Fruit fly (Drosophila melanogaster): Measurements from ENCODE around the gene Phf7.

Phf7 gene

DNA sequence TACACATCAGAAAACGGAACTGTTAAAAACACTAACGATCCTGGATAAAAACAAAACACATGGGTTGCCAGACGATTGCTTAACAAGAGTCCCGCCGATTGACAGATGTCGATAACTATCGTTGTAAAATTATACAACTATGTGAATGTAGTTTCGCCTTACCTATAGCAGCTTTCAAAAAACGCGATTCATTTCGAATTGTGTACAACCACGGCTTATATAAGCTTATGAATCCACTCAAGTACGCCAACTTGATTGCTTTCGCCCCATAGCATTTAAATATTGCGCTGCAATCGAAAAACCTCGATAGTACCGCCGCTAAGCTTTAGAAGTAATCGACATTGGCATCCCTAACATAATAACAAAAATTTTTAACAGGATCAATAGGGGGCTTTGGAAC, 4.3 kb upstream of the Phf7 start, which contains the start of the genes CG9581 and CG9578 (continued):
- peak; percentile 44 for TF ChIP-seq stwl (tag; optimal IDR thresholded peaks at IDR 0.05)
- peak; percentile 10 for TF ChIP-seq CG17186 (GFP tag; optimal IDR thresholded peaks at IDR 0.05)
- TF ChIP-seq CG6689 (GFP tag; IDR thresholded peaks at IDR 0.05), result no peak
- TF ChIP-seq CG17361 (GFP tag; IDR thresholded peaks at IDR 0.05), result 0 out of 3 replicates have a peak, but pooled peaks have one; percentile 9
- peak; percentile 67 for TF ChIP-seq hbn (GFP tag; IDR thresholded peaks at IDR 0.05; ENCODE audit: partially characterized antibody)
- TF ChIP-seq Dbx (GFP tag; IDR thresholded peaks at IDR 0.05), result no peak
- no peak for TF ChIP-seq TFAM (GFP tag; optimal IDR thresholded peaks at IDR 0.05)
- TF ChIP-seq CG11456 (GFP tag; IDR thresholded peaks at IDR 0.05), result no peak
- no peak for TF ChIP-seq chn (GFP tag; optimal IDR thresholded peaks at IDR 0.05)
- no peak for TF ChIP-seq Oli (tag; optimal IDR thresholded peaks at IDR 0.05)
- 0 out of 2 replicates have a peak, but pooled peaks have one; percentile 28 for TF ChIP-seq CG3847 (GFP tag; IDR thresholded peaks at IDR 0.05)
- no peak for TF ChIP-seq CG7372 (GFP tag; IDR thresholded peaks at IDR 0.05)
- TF ChIP-seq CG1603 (tag; optimal IDR thresholded peaks at IDR 0.05), result peak; percentile 63
- TF ChIP-seq prd (optimal IDR thresholded peaks at IDR 0.05), result no peak
- TF ChIP-seq prd (GFP tag; IDR thresholded peaks at IDR 0.05), result no peak
- TF ChIP-seq org-1 (GFP tag; optimal IDR thresholded peaks at IDR 0.05), result no peak
- TF ChIP-seq gcm (GFP tag; optimal IDR thresholded peaks at IDR 0.05), result no peak
- TF ChIP-seq mld (GFP tag; IDR thresholded peaks at IDR 0.05; ENCODE audit: partially characterized antibody), result no peak; the same call in 2 of the 3 replicates
- no peak for TF ChIP-seq CG3726 (GFP tag; IDR thresholded peaks at IDR 0.05)
- peak; percentile 48 for TF ChIP-seq bbx (GFP tag; IDR thresholded peaks at IDR 0.05; ENCODE audit: partially characterized antibody)
- no peak for TF ChIP-seq CG8924 (tag; optimal IDR thresholded peaks at IDR 0.05)
- TF ChIP-seq crc (GFP tag; optimal IDR thresholded peaks at IDR 0.05), result no peak
- no peak for TF ChIP-seq CG18011 (GFP tag; optimal IDR thresholded peaks at IDR 0.05)
- no peak for TF ChIP-seq CG9437 (GFP tag; optimal IDR thresholded peaks at IDR 0.05)
- TF ChIP-seq CG15514 (GFP tag; optimal IDR thresholded peaks at IDR 0.05), result peak; percentile 5
- TF ChIP-seq en (GFP tag; optimal IDR thresholded peaks at IDR 0.05), result no peak
- TF ChIP-seq CG18262 (tag; optimal IDR thresholded peaks at IDR 0.05), result no peak
- TF ChIP-seq hkb (optimal IDR thresholded peaks at IDR 0.05), result no peak
- TF ChIP-seq hkb (GFP tag; IDR thresholded peaks at IDR 0.05), result no peak
- peak; percentile 68 for TF ChIP-seq CG6791 (GFP tag; IDR thresholded peaks at IDR 0.05; ENCODE audit: partially characterized antibody)
- no peak for TF ChIP-seq CG16863 (GFP tag; optimal IDR thresholded peaks at IDR 0.05)
- no peak for TF ChIP-seq HmgZ (tag; optimal IDR thresholded peaks at IDR 0.05)
- TF ChIP-seq Ravus (GFP tag; IDR thresholded peaks at IDR 0.05), result no peak
- TF ChIP-seq zfh2 (GFP tag; optimal IDR thresholded peaks at IDR 0.05), result no peak
- TF ChIP-seq nmo (GFP tag; optimal IDR thresholded peaks at IDR 0.05), result peak; percentile 28
- no peak for TF ChIP-seq Ssrp (tag; optimal IDR thresholded peaks at IDR 0.05)
- peak; percentile 60 for TF ChIP-seq MBD-R2 (GFP tag; IDR thresholded peaks at IDR 0.05)
- TF ChIP-seq Vsx1 (GFP tag; optimal IDR thresholded peaks at IDR 0.05), result no peak
- peak; percentile 54 for TF ChIP-seq CG30020 (tag; optimal IDR thresholded peaks at IDR 0.05)
- TF ChIP-seq Myb (GFP tag; optimal IDR thresholded peaks at IDR 0.05), result no peak
- no peak for TF ChIP-seq Hmr (GFP tag; optimal IDR thresholded peaks at IDR 0.05)
- peak; percentile 16 for TF ChIP-seq CG12659 (GFP tag; optimal IDR thresholded peaks at IDR 0.05)
- no peak for TF ChIP-seq pnt (GFP tag; optimal IDR thresholded peaks at IDR 0.05)
- no peak for TF ChIP-seq Mrtf (GFP tag; IDR thresholded peaks at IDR 0.05)
- TF ChIP-seq nerfin-1 (tag; optimal IDR thresholded peaks at IDR 0.05), result peak; percentile 2
- TF ChIP-seq HLH54F (GFP tag; optimal IDR thresholded peaks at IDR 0.05), result no peak
- TF ChIP-seq CG42726 (GFP tag; IDR thresholded peaks at IDR 0.05; ENCODE audit: partially characterized antibody), result 0 out of 2 replicates have a peak, but pooled peaks have one; percentile 33
- no peak for TF ChIP-seq CG10431 (GFP tag; optimal IDR thresholded peaks at IDR 0.05)
- TF ChIP-seq CG32772 (GFP tag; IDR thresholded peaks at IDR 0.05), result no peak
- no peak for TF ChIP-seq CG31388 (GFP tag; optimal IDR thresholded peaks at IDR 0.05)
- peak; percentile 52 for TF ChIP-seq trem (tag; optimal IDR thresholded peaks at IDR 0.05)
- TF ChIP-seq B-H1 (GFP tag; IDR thresholded peaks at IDR 0.05), result no peak
